Fruit fly (Drosophila melanogaster): ENCODE measurements around the gene CG9701.
A peak's percentile ranks its signal among the peaks of the same experiment; 100 is the strongest.

The CG9701 gene

DNA sequence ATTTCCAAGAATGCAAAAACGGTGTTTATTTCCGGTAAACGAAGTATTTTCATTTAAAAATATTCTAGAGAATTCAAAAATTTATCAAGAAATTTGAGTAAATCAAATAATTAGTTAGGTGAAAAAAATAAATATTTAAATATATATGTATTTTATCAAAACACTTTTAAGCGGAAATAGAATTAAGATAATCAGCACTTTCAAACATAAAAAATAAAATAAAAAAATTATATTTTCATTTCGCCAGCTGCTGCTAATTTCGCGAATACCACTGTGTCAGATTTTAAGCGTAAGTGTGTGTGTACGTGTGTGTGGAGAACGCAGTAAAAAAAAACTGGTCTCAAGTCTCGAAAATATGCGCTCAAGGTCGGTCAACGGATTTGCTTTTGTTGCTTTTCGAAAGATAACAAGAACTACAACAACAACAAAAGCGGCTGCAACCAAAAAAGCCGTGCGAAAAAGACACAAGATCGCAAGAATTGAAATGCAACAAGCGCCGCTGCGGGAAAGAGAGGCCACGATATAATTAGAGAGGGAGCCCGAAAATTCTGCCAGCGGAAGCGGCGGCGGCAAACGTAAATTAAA lies 23.6 kb upstream of the CG9701 start (continued):
- no peak for TF ChIP-seq pho (GFP tag; optimal IDR thresholded peaks at IDR 0.05)
- no peak for TF ChIP-seq CG43689 (GFP tag; IDR thresholded peaks at IDR 0.05)
- no peak for TF ChIP-seq CG15514 (GFP tag; optimal IDR thresholded peaks at IDR 0.05)
- TF ChIP-seq CG9932 (GFP tag; IDR thresholded peaks at IDR 0.05), result peak; percentile 29; the same call in 1 of the 2 replicates
- 0 out of 2 replicates have a peak, but pooled peaks have one; percentile 2 for TF ChIP-seq H2.0 (GFP tag; IDR thresholded peaks at IDR 0.05)
- TF ChIP-seq Awh (GFP tag; IDR thresholded peaks at IDR 0.05), result no peak
- no peak for TF ChIP-seq eyg (GFP tag; optimal IDR thresholded peaks at IDR 0.05)
- no peak for TF ChIP-seq lola (GFP tag; optimal IDR thresholded peaks at IDR 0.05)
- TF ChIP-seq CoRest (tag; optimal IDR thresholded peaks at IDR 0.05), result no peak
- no peak for TF ChIP-seq PHDP (tag; optimal IDR thresholded peaks at IDR 0.05)
- peak; percentile 23; the same call in 1 of the 2 replicates for TF ChIP-seq Ptx1 (GFP tag; IDR thresholded peaks at IDR 0.05)
- no peak for TF ChIP-seq CG17186 (GFP tag; optimal IDR thresholded peaks at IDR 0.05)
- peak; percentile 50; the same call in 1 of the 2 replicates for TF ChIP-seq CG4360 (GFP tag; IDR thresholded peaks at IDR 0.05)
- TF ChIP-seq ci (GFP tag; IDR thresholded peaks at IDR 0.05), result no peak
- TF ChIP-seq Nf-YA (GFP tag; IDR thresholded peaks at IDR 0.05), result no peak
- no peak for TF ChIP-seq gcm (GFP tag; optimal IDR thresholded peaks at IDR 0.05)
- TF ChIP-seq CG15011 (GFP tag; optimal IDR thresholded peaks at IDR 0.05), result no peak
- TF ChIP-seq CG18262 (tag; optimal IDR thresholded peaks at IDR 0.05), result no peak
- TF ChIP-seq br (optimal IDR thresholded peaks at IDR 0.05), result no peak
- peak; percentile 36 for TF ChIP-seq CG1832 (GFP tag; optimal IDR thresholded peaks at IDR 0.05)
- TF ChIP-seq CG4424 (GFP tag; optimal IDR thresholded peaks at IDR 0.05), result no peak
- TF ChIP-seq chinmo (GFP tag; IDR thresholded peaks at IDR 0.05; ENCODE audit: partially characterized antibody), result peak; percentile 87
- TF ChIP-seq Eip74EF (GFP tag; optimal IDR thresholded peaks at IDR 0.05), result no peak
- TF ChIP-seq sens-2 (GFP tag; IDR thresholded peaks at IDR 0.05), result no peak
- TF ChIP-seq CG16813 (GFP tag; IDR thresholded peaks at IDR 0.05; ENCODE audit: partially characterized antibody), result 0 out of 3 replicates have a peak, but pooled peaks have one; percentile 11
- TF ChIP-seq CG3847 (GFP tag; IDR thresholded peaks at IDR 0.05), result no peak
- no peak for TF ChIP-seq Bdp1 (GFP tag; optimal IDR thresholded peaks at IDR 0.05)
- TF ChIP-seq pnt (GFP tag; optimal IDR thresholded peaks at IDR 0.05), result no peak
- TF ChIP-seq Rfx (GFP tag; IDR thresholded peaks at IDR 0.05), result peak; percentile 49
- no peak for TF ChIP-seq CG11723 (GFP tag; optimal IDR thresholded peaks at IDR 0.05)
- no peak for TF ChIP-seq Ada2b (GFP tag; IDR thresholded peaks at IDR 0.05)
- TF ChIP-seq CG10147 (GFP tag; optimal IDR thresholded peaks at IDR 0.05), result no peak
- no peak for TF ChIP-seq CG10274 (GFP tag; optimal IDR thresholded peaks at IDR 0.05)
- no peak for TF ChIP-seq sqz (GFP tag; optimal IDR thresholded peaks at IDR 0.05)
- no peak for TF ChIP-seq CG11093 (GFP tag; IDR thresholded peaks at IDR 0.05)
- no peak for TF ChIP-seq Mrtf (GFP tag; IDR thresholded peaks at IDR 0.05)
- no peak for TF ChIP-seq BtbVII (GFP tag; optimal IDR thresholded peaks at IDR 0.05)
- 0 out of 3 replicates have a peak, but pooled peaks have one; percentile 11 for TF ChIP-seq Doc3 (GFP tag; IDR thresholded peaks at IDR 0.05; ENCODE audit: partially characterized antibody)
- TF ChIP-seq corto (GFP tag; optimal IDR thresholded peaks at IDR 0.05), result no peak

DNA sequence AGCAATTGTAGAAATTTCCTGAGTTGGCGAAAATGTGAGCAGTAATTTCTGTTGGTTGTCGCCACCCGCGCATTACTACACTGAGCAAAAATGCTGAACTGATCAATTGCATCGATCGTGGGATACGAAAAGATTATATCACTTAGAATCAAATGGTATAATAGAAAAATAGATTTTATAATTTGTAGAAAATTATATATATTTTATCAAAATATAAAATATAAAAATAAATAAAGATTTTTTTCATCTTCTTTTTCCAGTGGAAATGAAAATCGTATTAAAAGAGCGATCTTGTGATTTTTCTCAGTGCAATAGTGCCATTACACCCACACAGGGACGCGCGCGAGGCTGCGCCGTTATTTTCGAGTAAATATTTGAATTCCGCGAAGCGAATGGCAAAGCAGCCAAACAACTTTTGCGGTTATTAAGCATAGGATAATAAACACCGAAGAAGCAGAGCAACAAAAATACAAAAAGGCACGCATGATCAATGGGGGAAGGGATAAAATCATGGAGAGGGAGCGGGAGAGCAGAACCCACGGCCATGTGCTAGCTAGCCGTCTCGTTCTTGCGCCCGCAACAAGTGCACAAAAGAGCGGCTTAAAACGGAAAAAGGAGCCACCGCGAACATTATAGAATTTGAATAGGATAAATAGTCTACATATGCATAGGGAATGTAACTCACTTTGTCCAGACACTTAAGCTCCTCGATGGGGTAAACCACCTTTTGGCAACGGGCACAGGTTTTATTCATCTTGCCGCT lies 22.9 kb upstream of the CG9701 start:
- TF ChIP-seq sqz (GFP tag; optimal IDR thresholded peaks at IDR 0.05) (no peak), Hr51 (GFP tag; optimal IDR thresholded peaks at IDR 0.05) (peak in 1 of 2 experiments; percentile 19), Oli (tag; optimal IDR thresholded peaks at IDR 0.05) (peak; percentile 41), klu (GFP tag; IDR thresholded peaks at IDR 0.05) (peak; percentile 59; the same call in 1 of the 2 replicates), CG7556 (GFP tag; optimal IDR thresholded peaks at IDR 0.05) (peak; percentile 54), Rfx (GFP tag; IDR thresholded peaks at IDR 0.05) (peak; percentile 67), zf30C (GFP tag; optimal IDR thresholded peaks at IDR 0.05) (peak; percentile 63), Bteb2 (GFP tag; optimal IDR thresholded peaks at IDR 0.05) (no peak), CG18476 (GFP tag; optimal IDR thresholded peaks at IDR 0.05) (no peak), nerfin-2 (GFP tag; IDR thresholded peaks at IDR 0.05; ENCODE audit: partially characterized antibody) (no peak), vfl (GFP tag; optimal IDR thresholded peaks at IDR 0.05) (no peak), Antp (GFP tag; optimal IDR thresholded peaks at IDR 0.05) (no peak), caup (GFP tag; optimal IDR thresholded peaks at IDR 0.05; ENCODE audit: severe bottlenecking) (peak; percentile 41)
